Fruit fly (Drosophila melanogaster): ENCODE results near the gene ush.

The ush gene

DNA sequence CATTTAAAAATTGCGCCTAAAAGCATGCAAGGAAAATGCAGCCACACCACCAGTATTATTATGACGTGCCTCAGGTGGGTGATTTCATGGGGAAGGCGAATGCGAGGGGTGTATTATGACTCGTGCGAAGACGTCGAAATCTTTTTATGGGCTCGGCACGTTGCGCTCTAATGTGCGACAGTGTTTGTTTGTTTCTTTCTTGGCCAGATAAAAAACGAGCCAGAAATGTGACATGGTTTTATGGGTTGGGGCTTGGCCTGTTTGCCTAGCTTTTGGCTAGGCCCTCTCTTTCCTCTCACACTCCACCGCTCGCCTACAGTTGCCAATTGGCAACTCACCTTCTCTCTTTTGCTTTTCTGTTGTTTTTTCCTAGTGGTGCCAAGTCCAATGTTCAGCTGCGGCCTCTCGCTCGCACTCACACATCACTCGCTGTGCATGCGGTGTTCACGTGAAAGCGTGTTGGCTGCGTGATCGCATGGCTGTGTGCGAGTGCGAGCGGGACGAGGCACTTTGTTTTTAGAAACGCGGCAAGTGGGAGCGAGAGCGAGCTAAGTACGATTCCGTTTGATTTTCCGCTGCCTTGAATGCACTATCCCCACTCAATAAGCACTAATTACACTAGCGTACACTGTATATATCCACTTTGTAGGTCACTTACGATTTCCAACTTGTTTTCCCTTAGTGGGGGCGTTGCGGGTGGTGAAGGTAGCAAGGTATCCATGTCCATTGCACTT is 2.9 kb downstream of the ush start (continued):
- TF ChIP-seq bigmax (GFP tag; optimal IDR thresholded peaks at IDR 0.05) (no peak), chm (GFP tag; IDR thresholded peaks at IDR 0.05) (no peak), Opbp (GFP tag; IDR thresholded peaks at IDR 0.05; ENCODE audit: partially characterized antibody) (no peak), Dip2 (GFP tag; IDR thresholded peaks at IDR 0.05) (no peak), CG6683 (GFP tag; optimal IDR thresholded peaks at IDR 0.05) (peak; percentile 20), sr (GFP tag; IDR thresholded peaks at IDR 0.05) (no peak), trem (tag; optimal IDR thresholded peaks at IDR 0.05) (peak; percentile 26), fd96Cb (tag; optimal IDR thresholded peaks at IDR 0.05) (no peak), CG11696 (GFP tag; IDR thresholded peaks at IDR 0.05) (no peak), gsb (GFP tag; IDR thresholded peaks at IDR 0.05) (no peak), Kr (GFP tag; optimal IDR thresholded peaks at IDR 0.05) (no peak), CG3838 (GFP tag; optimal IDR thresholded peaks at IDR 0.05) (peak; percentile 46), CG11695 (GFP tag; IDR thresholded peaks at IDR 0.05) (no peak), CG8924 (tag; optimal IDR thresholded peaks at IDR 0.05) (peak; percentile 8), gt (GFP tag; IDR thresholded peaks at IDR 0.05) (no peak), Hr51 (GFP tag; optimal IDR thresholded peaks at IDR 0.05) (no peak), CG8281 (tag; optimal IDR thresholded peaks at IDR 0.05) (peak; percentile 3), CG2678 (tag; optimal IDR thresholded peaks at IDR 0.05) (peak; percentile 51), Mad (GFP tag; optimal IDR thresholded peaks at IDR 0.05) (peak; percentile 1), cg (GFP tag; optimal IDR thresholded peaks at IDR 0.05) (peak; percentile 8), ro (GFP tag; IDR thresholded peaks at IDR 0.05) (no peak), Myb (GFP tag; optimal IDR thresholded peaks at IDR 0.05) (no peak), Taf1 (GFP tag; IDR thresholded peaks at IDR 0.05) (no peak), CG8388 (GFP tag; optimal IDR thresholded peaks at IDR 0.05) (no peak), CG4617 (GFP tag; optimal IDR thresholded peaks at IDR 0.05; ENCODE audit: borderline replicate concordance) (no peak), D19B (GFP tag; optimal IDR thresholded peaks at IDR 0.05) (no peak), CG9609 (GFP tag; optimal IDR thresholded peaks at IDR 0.05) (no peak), Doc2 (GFP tag; IDR thresholded peaks at IDR 0.05) (no peak), CG12299 (tag; optimal IDR thresholded peaks at IDR 0.05) (no peak), Lhr (GFP tag; optimal IDR thresholded peaks at IDR 0.05) (no peak), ci (GFP tag; IDR thresholded peaks at IDR 0.05) (no peak), chinmo (GFP tag; IDR thresholded peaks at IDR 0.05; ENCODE audit: partially characterized antibody) (no peak), org-1 (GFP tag; optimal IDR thresholded peaks at IDR 0.05) (no peak), D (optimal IDR thresholded peaks at IDR 0.05) (no peak), D (GFP tag; optimal IDR thresholded peaks at IDR 0.05) (no peak), ac (GFP tag; optimal IDR thresholded peaks at IDR 0.05) (no peak), CG2889 (GFP tag; IDR thresholded peaks at IDR 0.05) (no peak), gsb-n (tag; optimal IDR thresholded peaks at IDR 0.05) (no peak), gcm2 (GFP tag; optimal IDR thresholded peaks at IDR 0.05) (peak; percentile 31), CG16779 (GFP tag; IDR thresholded peaks at IDR 0.05) (no peak), CG8359 (GFP tag; optimal IDR thresholded peaks at IDR 0.05; ENCODE audit: borderline replicate concordance) (no peak), E2f2 (GFP tag; IDR thresholded peaks at IDR 0.05) (no peak), CG10654 (GFP tag; optimal IDR thresholded peaks at IDR 0.05) (no peak), Blimp-1 (GFP tag; optimal IDR thresholded peaks at IDR 0.05) (no peak), Abd-B (GFP tag; optimal IDR thresholded peaks at IDR 0.05) (peak; percentile 63), Sin3A (optimal IDR thresholded peaks at IDR 0.05) (peak; percentile 21), Awh (GFP tag; IDR thresholded peaks at IDR 0.05) (no peak), nerfin-1 (tag; optimal IDR thresholded peaks at IDR 0.05) (peak; percentile 12), dm (GFP tag; optimal IDR thresholded peaks at IDR 0.05) (peak; percentile 77), lmd (GFP tag; IDR thresholded peaks at IDR 0.05) (no peak), Dref (GFP tag; IDR thresholded peaks at IDR 0.05) (no peak)

Measured in whole organism, embryonic.